Worm (Caenorhabditis elegans) whole organism, L1 larva: ENCODE data around the gene ztf-22.
A peak's percentile ranks its signal among the peaks of the same experiment; 100 is the strongest.
"Not testable (repeated sequence)": the region's sequence is repeated elsewhere in the genome, so short reads cannot be mapped to it uniquely, and the experiment has no call there.

Source experiments
- C16A3.4 ChIP-seq: fragments of 150-350 bp; optimal IDR thresholded peaks from 2 replicates; lab custom pipeline; 2014; ENCODE audit warnings: missing biosample characterization, missing genetic modification characterization
- aly-2 ChIP-seq: fragments of 150-350 bp; optimal IDR thresholded peaks from 2 replicates; lab custom pipeline; 2014; ENCODE audit warnings: missing biosample characterization, missing genetic modification characterization
- ceh-8 ChIP-seq: fragments of 200-800 bp; sonication (Bioruptor generic); optimal IDR thresholded peaks from 2 replicates; lab custom pipeline; 2018; ENCODE audit warnings: mild to moderate bottlenecking, missing genetic modification characterization, moderate library complexity, missing compliant biosample characterization
- ceh-82 ChIP-seq, 3 experiments: fragments of 150-350 bp in 1 of 3; sonication (generic microtip) in 2 of 3; optimal IDR thresholded peaks; 2 replicates each; lab custom pipeline; 2014 to 2017; ENCODE audit warnings: missing biosample characterization in 3 of 3, missing genetic modification characterization in 3 of 3
- ceh-90 ChIP-seq: sonication (generic microtip); optimal IDR thresholded peaks from 2 replicates; lab custom pipeline; 2016; ENCODE audit warnings: missing genetic modification characterization, missing compliant biosample characterization
- ces-1 ChIP-seq: fragments of 150-350 bp; optimal IDR thresholded peaks from 2 replicates; lab custom pipeline; 2014; ENCODE audit warnings: missing biosample characterization, missing genetic modification reagents, missing genetic modification characterization
- dsc-1 ChIP-seq: sonication (generic microtip); optimal IDR thresholded peaks from 2 replicates; lab custom pipeline; 2016; ENCODE audit warnings: mild to moderate bottlenecking, missing genetic modification characterization, missing compliant biosample characterization
- efl-1 ChIP-seq, 4 experiments: fragments of 150-350 bp; optimal IDR thresholded peaks in 3 of 4; peaks in 1 of 4; 1 replicate in 1 of 4; 2 replicates in 3 of 4; lab custom pipeline; 2014; ENCODE audit warnings: missing biosample characterization in 2 of 4, missing genetic modification characterization in 2 of 4, missing genetic modification reagents in 2 of 4
- egl-13 ChIP-seq: sonication (generic microtip); optimal IDR thresholded peaks from 2 replicates; lab custom pipeline; 2016; ENCODE audit warnings: missing genotype, missing genetic modification reagents, missing genetic modification characterization, missing compliant biosample characterization
- elt-2 ChIP-seq: sonication (generic microtip); optimal IDR thresholded peaks from 2 replicates; lab custom pipeline; 2016; ENCODE audit warnings: missing genetic modification characterization, mild to moderate bottlenecking, inconsistent platforms, missing compliant biosample characterization, missing genetic modification reagents
- ets-5 ChIP-seq: fragments of 200-800 bp; sonication (Bioruptor generic); IDR thresholded peaks from 2 replicates; pipeline ENCODE4 v1.3.6; 2022; ENCODE audit warnings: missing genetic modification characterization, missing compliant biosample characterization
- fkh-10 ChIP-seq: sonication (generic microtip); optimal IDR thresholded peaks from 2 replicates; lab custom pipeline; 2017; ENCODE audit warnings: missing biosample characterization, missing genetic modification reagents, missing genetic modification characterization
- fkh-8 ChIP-seq: sonication (generic microtip); optimal IDR thresholded peaks from 2 replicates; lab custom pipeline; 2016; ENCODE audit warnings: mild to moderate bottlenecking, missing genetic modification characterization, missing compliant biosample characterization
- fos-1 ChIP-seq: fragments of 150-350 bp; optimal IDR thresholded peaks from 2 replicates; lab custom pipeline; 2014; ENCODE audit warnings: missing biosample characterization, missing genetic modification characterization
- lin-13 ChIP-seq: fragments of 150-350 bp; optimal IDR thresholded peaks from 2 replicates; lab custom pipeline; 2014; ENCODE audit warnings: missing biosample characterization, missing genetic modification reagents, missing genetic modification characterization
- lin-14 ChIP-seq: fragments of 200-800 bp; sonication (Bioruptor generic); optimal IDR thresholded peaks from 2 replicates; lab custom pipeline; 2018; ENCODE audit warnings: mild to moderate bottlenecking, missing genetic modification characterization, moderate library complexity, missing compliant biosample characterization
- lin-39 ChIP-seq: fragments of 150-350 bp; optimal IDR thresholded peaks from 2 replicates; lab custom pipeline; 2014; ENCODE audit warnings: missing biosample characterization, missing genetic modification reagents, missing genetic modification characterization
- lir-3 ChIP-seq: sonication (generic microtip); optimal IDR thresholded peaks from 2 replicates; lab custom pipeline; 2016; ENCODE audit warnings: mild to moderate bottlenecking, missing genetic modification characterization, moderate library complexity, missing compliant biosample characterization; ENCODE audit not compliant: poor library complexity
- lsy-2 ChIP-seq, 2 experiments: fragments of 150-350 bp; optimal IDR thresholded peaks; 2 replicates each; lab custom pipeline; 2014; ENCODE audit warnings: missing biosample characterization in 2 of 2, missing genetic modification characterization in 2 of 2
- mdl-1 ChIP-seq, 2 experiments: fragments of 150-350 bp; optimal IDR thresholded peaks; 2 replicates each; lab custom pipeline; 2014 to 2017; ENCODE audit warnings: missing biosample characterization in 2 of 2, missing genetic modification characterization in 2 of 2, inconsistent platforms in 1 of 2
- mep-1 ChIP-seq: fragments of 150-350 bp; optimal IDR thresholded peaks from 2 replicates; lab custom pipeline; 2014; ENCODE audit warnings: missing biosample characterization, missing genetic modification characterization
- nhr-28 ChIP-seq: fragments of 150-350 bp; optimal IDR thresholded peaks from 2 replicates; lab custom pipeline; 2014; ENCODE audit warnings: missing biosample characterization, missing genetic modification characterization
- nhr-47 ChIP-seq: sonication (generic microtip); optimal IDR thresholded peaks from 2 replicates; lab custom pipeline; 2016; ENCODE audit warnings: mild to moderate bottlenecking, missing genetic modification characterization, moderate library complexity, missing compliant biosample characterization
- nhr-77 ChIP-seq: fragments of 150-350 bp; optimal IDR thresholded peaks from 2 replicates; lab custom pipeline; 2014; ENCODE audit warnings: missing biosample characterization, missing genetic modification characterization
- nhr-84 ChIP-seq: sonication (generic microtip); optimal IDR thresholded peaks from 2 replicates; lab custom pipeline; 2017; ENCODE audit warnings: missing biosample characterization, missing genetic modification characterization
- nhr-85 ChIP-seq: sonication (generic microtip); peaks from one replicate; lab custom pipeline; 2016; ENCODE audit warnings: missing genetic modification characterization, inconsistent platforms, missing compliant biosample characterization
- nhr-90 ChIP-seq: sonication (generic microtip); optimal IDR thresholded peaks from 2 replicates; lab custom pipeline; 2016; ENCODE audit warnings: mild to moderate bottlenecking, missing genetic modification characterization, missing compliant biosample characterization; ENCODE audit not compliant: poor library complexity
- pqm-1 ChIP-seq: sonication (generic microtip); optimal IDR thresholded peaks from 3 replicates; lab custom pipeline; 2017; ENCODE audit warnings: missing biosample characterization, missing genetic modification characterization
- skn-1 ChIP-seq: fragments of 150-350 bp; optimal IDR thresholded peaks from 2 replicates; lab custom pipeline; 2014; ENCODE audit warnings: missing biosample characterization, missing genetic modification characterization
- snpc-4 ChIP-seq: fragments of 150-350 bp; optimal IDR thresholded peaks from 2 replicates; lab custom pipeline; 2014; ENCODE audit warnings: missing biosample characterization, missing genetic modification characterization
- snu-23 ChIP-seq: sonication (generic microtip); optimal IDR thresholded peaks from 2 replicates; lab custom pipeline; 2016; ENCODE audit warnings: missing genetic modification characterization, missing compliant biosample characterization
- sptf-1 ChIP-seq: fragments of 150-350 bp; optimal IDR thresholded peaks from 2 replicates; lab custom pipeline; 2014; ENCODE audit warnings: missing biosample characterization, missing genetic modification characterization
- sup-37 ChIP-seq: fragments of 200-800 bp; sonication (Bioruptor generic); optimal IDR thresholded peaks from 2 replicates; lab custom pipeline; 2018; ENCODE audit warnings: mild to moderate bottlenecking, missing genetic modification characterization, missing compliant biosample characterization
- tbx-2 ChIP-seq: sonication (generic microtip); optimal IDR thresholded peaks from 2 replicates; lab custom pipeline; 2016; ENCODE audit warnings: missing genetic modification characterization, missing compliant biosample characterization
- unc-130 ChIP-seq: fragments of 150-350 bp; optimal IDR thresholded peaks from 2 replicates; lab custom pipeline; 2017; ENCODE audit warnings: missing biosample characterization, missing genetic modification characterization, inconsistent platforms
- unc-30 ChIP-seq: sonication (generic microtip); optimal IDR thresholded peaks from 2 replicates; lab custom pipeline; 2017; ENCODE audit warnings: missing biosample characterization, missing genetic modification characterization

Gene ztf-22

ce11 chrII:13320811-13321210 is 35.2 kb upstream of the ztf-22 start, which contains the start of gene mac-1:
Gene mac-1, minus strand, starts transcription at chrII:13320911.
- TF ChIP-seq nhr-85 (tag; lab: Kevin White, UChicago) (peak; percentile 22), dsc-1 (no peak)

- TF ChIP-seq ceh-8 (GFP tag; lab: Kevin White, UChicago) (no peak), lin-14 (GFP tag; lab: Kevin White, UChicago) (no peak), nhr-28 (tag; lab: Kevin White, UChicago) (no peak), ces-1 (no peak), egl-13 (tag; lab: Kevin White, UChicago) (no peak)
- TF ChIP-seq, all 84 proteins: peak for 0
Observed at ce11 chrII:13316630-13317029, 31.0 kb upstream of the ztf-22 start.

- TF ChIP-seq aly-2 (tag; lab: Kevin White, UChicago) (no peak), fos-1 (tag; lab: Kevin White, UChicago) (no peak), nhr-47 (tag; lab: Kevin White, UChicago) (no peak), ceh-90 (tag; lab: Kevin White, UChicago) (no peak), skn-1 (tag; lab: Kevin White, UChicago) (no peak), nhr-77 (tag; lab: Kevin White, UChicago) (no peak), lsy-2 (tag; optimal IDR thresholded peaks at IDR 0.05; lab: Kevin White, UChicago) (no peak), ceh-82 (tag; optimal IDR thresholded peaks at IDR 0.05; lab: Kevin White, UChicago) (no peak), lin-39 (tag; lab: Kevin White, UChicago) (no peak), nhr-90 (tag; lab: Kevin White, UChicago) (no peak), sptf-1 (no peak), tbx-2 (tag; lab: Kevin White, UChicago) (no peak), elt-2 (no peak), snpc-4 (no peak), mdl-1 (tag; optimal IDR thresholded peaks at IDR 0.05; lab: Kevin White, UChicago) (no peak), ceh-8 (GFP tag; lab: Kevin White, UChicago) (no peak), snu-23 (GFP tag; lab: Kevin White, UChicago) (no peak), ces-1 (no peak), fkh-10 (GFP tag; lab: Kevin White, UChicago) (no peak)
Observed at ce11 chrII:13315637-13316523, 30.3 kb upstream of the ztf-22 start.

- TF ChIP-seq unc-30 (tag; lab: Kevin White, UChicago) (no peak), tbx-2 (tag; lab: Kevin White, UChicago) (no peak), sup-37 (GFP tag; lab: Kevin White, UChicago) (no peak), efl-1 (optimal IDR thresholded peaks at IDR 0.05; lab: Kevin White, UChicago) (no peak), efl-1 (GFP tag; optimal IDR thresholded peaks at IDR 0.05 in 1 of 2; lab: Kevin White, UChicago) (no peak), C16A3.4 (tag; lab: Kevin White, UChicago) (no peak), ets-5 (GFP tag; lab: Robert Waterston, UW) (no peak), nhr-85 (tag; lab: Kevin White, UChicago) (no peak), pqm-1 (tag; lab: Kevin White, UChicago) (no peak), nhr-28 (tag; lab: Kevin White, UChicago) (no peak), nhr-84 (tag; lab: Kevin White, UChicago) (no peak), fkh-8 (no peak), mep-1 (tag; lab: Kevin White, UChicago) (no peak)
Observed at ce11 chrII:13310230-13310629, 24.6 kb upstream of the ztf-22 start.

ce11 chrII:13308990-13309389 is 23.4 kb upstream of the ztf-22 start, which contains the start of gene faxc-2:
Gene faxc-2, plus strand, starts transcription at chrII:13309290.
- not testable (repeated sequence) for TF ChIP-seq lin-13 (GFP tag; lab: Kevin White, UChicago); unc-130; lir-3 (tag; lab: Kevin White, UChicago)
